Fruit fly (Drosophila melanogaster) S2 (cell line): Measurements from ENCODE around the gene Tnpo.

Source experiments
- CG8478 ChIP-seq: fragments of >200 bp; optimal IDR thresholded peaks from 2 replicates; lab custom pipeline; 2018
- CTCF ChIP-seq, 2 experiments: fragments of >200 bp; optimal IDR thresholded peaks; 2 replicates each; lab custom pipeline; 2018

DNA sequence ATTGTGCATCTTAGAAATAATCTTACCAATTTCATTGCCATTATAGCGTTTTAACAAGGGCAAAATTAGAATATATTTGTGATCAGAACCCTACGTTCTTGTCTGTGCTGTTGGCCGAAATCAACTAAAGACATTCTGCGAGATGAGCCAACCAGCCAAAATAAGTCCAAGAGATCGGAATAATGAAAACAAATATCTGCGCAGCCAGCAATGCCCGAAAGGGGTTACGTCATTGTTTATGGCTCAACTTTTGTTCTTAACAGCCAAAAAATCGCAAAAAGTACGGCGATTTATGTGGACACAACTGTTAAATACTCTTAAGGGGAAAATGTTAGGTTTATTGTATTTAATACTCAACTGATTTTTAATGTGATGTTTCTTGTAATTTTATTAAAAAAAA is 34.8 kb upstream of the Tnpo start, which contains the start of gene Cpr65Ay:
- TF ChIP-seq CTCF (optimal IDR thresholded peaks at IDR 0.05; lab: Kevin White, UChicago) (no peak), CG8478 (no peak)
